Worm (Caenorhabditis elegans) whole organism, L3 larva: ENCODE measurements around the gene hic-1.
A peak's percentile ranks its signal among the peaks of the same experiment; 100 is the strongest.

Experiments
- R02D3.7 ChIP-seq: fragments of 150-350 bp; optimal IDR thresholded peaks from 2 replicates; lab custom pipeline; 2014; ENCODE audit warnings: missing biosample characterization, missing genetic modification characterization
- ZK546.5 ChIP-seq: sonication (generic microtip); optimal IDR thresholded peaks from 2 replicates; lab custom pipeline; 2017; ENCODE audit warnings: missing biosample characterization, missing genetic modification characterization
- aly-2 ChIP-seq: fragments of 150-350 bp; optimal IDR thresholded peaks from 2 replicates; lab custom pipeline; 2014; ENCODE audit warnings: missing biosample characterization, missing genetic modification characterization
- ceh-16 ChIP-seq: sonication (generic microtip); optimal IDR thresholded peaks from 2 replicates; lab custom pipeline; 2017; ENCODE audit warnings: missing biosample characterization, missing genetic modification characterization
- ceh-28 ChIP-seq: fragments of 150-350 bp; optimal IDR thresholded peaks from 2 replicates; lab custom pipeline; 2014; ENCODE audit warnings: missing biosample characterization, missing genetic modification reagents, missing genetic modification characterization
- ceh-82 ChIP-seq: fragments of 150-350 bp; optimal IDR thresholded peaks from 2 replicates; lab custom pipeline; 2014; ENCODE audit warnings: missing biosample characterization, missing genetic modification characterization
- egl-5 ChIP-seq: fragments of 150-350 bp; optimal IDR thresholded peaks from 2 replicates; lab custom pipeline; 2017; ENCODE audit warnings: missing biosample characterization, missing genetic modification reagents, missing genetic modification characterization, inconsistent platforms
- elt-2 ChIP-seq: sonication (generic microtip); optimal IDR thresholded peaks from 2 replicates; lab custom pipeline; 2016; ENCODE audit warnings: missing genetic modification reagents, mild to moderate bottlenecking, missing genetic modification characterization, missing compliant biosample characterization
- elt-3 ChIP-seq, 3 experiments: fragments of 150-350 bp in 1 of 3; sonication (generic microtip) in 2 of 3; optimal IDR thresholded peaks; 2 replicates in 2 of 3; 4 replicates in 1 of 3; lab custom pipeline; 2014 to 2017; ENCODE audit warnings: missing biosample characterization in 3 of 3, missing genetic modification characterization in 3 of 3
- eor-1 ChIP-seq, 2 experiments: fragments of 150-350 bp; optimal IDR thresholded peaks; 2 replicates each; lab custom pipeline; 2014 to 2018; ENCODE audit warnings: missing biosample characterization in 2 of 2, missing genetic modification characterization in 2 of 2
- fkh-10 ChIP-seq: sonication (generic microtip); optimal IDR thresholded peaks from 2 replicates; lab custom pipeline; 2017; ENCODE audit warnings: missing biosample characterization, missing genetic modification reagents, missing genetic modification characterization
- fkh-2 ChIP-seq: fragments of 150-350 bp; optimal IDR thresholded peaks from 2 replicates; lab custom pipeline; 2014; ENCODE audit warnings: missing biosample characterization, missing genetic modification reagents, missing genetic modification characterization
- hmg-11 ChIP-seq: sonication (generic microtip); optimal IDR thresholded peaks from 2 replicates; lab custom pipeline; 2016; ENCODE audit warnings: missing genetic modification characterization, missing compliant biosample characterization
- lin-15B ChIP-seq: fragments of 150-350 bp; optimal IDR thresholded peaks from 2 replicates; lab custom pipeline; 2014; ENCODE audit warnings: missing biosample characterization, missing genetic modification characterization
- lin-39 ChIP-seq: fragments of 150-350 bp; optimal IDR thresholded peaks from 2 replicates; lab custom pipeline; 2018; ENCODE audit warnings: missing biosample characterization, missing genetic modification reagents, missing genetic modification characterization
- lsy-12 ChIP-seq: sonication (generic microtip); optimal IDR thresholded peaks from 2 replicates; lab custom pipeline; 2016; ENCODE audit warnings: mild to moderate bottlenecking, missing genetic modification characterization, missing compliant biosample characterization
- mml-1 ChIP-seq: fragments of 150-350 bp; sonication (generic microtip); optimal IDR thresholded peaks from 3 replicates; lab custom pipeline; 2014; ENCODE audit warnings: missing biosample characterization, missing genetic modification characterization
- nfya-1 ChIP-seq: sonication (generic microtip); optimal IDR thresholded peaks from 2 replicates; lab custom pipeline; 2017; ENCODE audit warnings: missing genetic modification characterization, mild to moderate bottlenecking, missing compliant biosample characterization, antibody characterized with exemption, moderate library complexity; ENCODE audit not compliant: insufficient read depth
- nhr-11 ChIP-seq: fragments of 150-350 bp; optimal IDR thresholded peaks from 2 replicates; lab custom pipeline; 2014; ENCODE audit warnings: missing biosample characterization, missing genetic modification characterization
- nhr-237 ChIP-seq: fragments of 150-350 bp; optimal IDR thresholded peaks from 2 replicates; lab custom pipeline; 2014; ENCODE audit warnings: missing biosample characterization, missing genetic modification characterization
- nhr-28 ChIP-seq: fragments of 150-350 bp; optimal IDR thresholded peaks from 2 replicates; lab custom pipeline; 2014; ENCODE audit warnings: missing biosample characterization, missing genetic modification characterization
- nhr-43 ChIP-seq: sonication (generic microtip); optimal IDR thresholded peaks from 2 replicates; lab custom pipeline; 2016; ENCODE audit warnings: mild to moderate bottlenecking, missing genetic modification characterization, missing compliant biosample characterization; ENCODE audit not compliant: poor library complexity, severe bottlenecking
- nhr-76 ChIP-seq: fragments of 150-350 bp; sonication (generic microtip); optimal IDR thresholded peaks from 5 replicates; lab custom pipeline; 2014; ENCODE audit warnings: missing biosample characterization, missing genetic modification characterization
- pha-4 ChIP-seq: fragments of 150-350 bp; optimal IDR thresholded peaks from 2 replicates; lab custom pipeline; 2014; ENCODE audit warnings: missing biosample characterization, missing genetic modification reagents, missing genetic modification characterization
- pqm-1 ChIP-seq: fragments of 150-350 bp; optimal IDR thresholded peaks from 2 replicates; lab custom pipeline; 2017; ENCODE audit warnings: missing biosample characterization, missing genetic modification characterization, inconsistent platforms
- sea-2 ChIP-seq: fragments of 150-350 bp; sonication (generic microtip); optimal IDR thresholded peaks from 4 replicates; lab custom pipeline; 2014; ENCODE audit warnings: missing biosample characterization, missing genetic modification reagents, missing genetic modification characterization
- tbx-2 ChIP-seq: sonication (generic microtip); optimal IDR thresholded peaks from 2 replicates; lab custom pipeline; 2016; ENCODE audit warnings: mild to moderate bottlenecking, missing genetic modification characterization, missing compliant biosample characterization
- unc-39 ChIP-seq: sonication (generic microtip); optimal IDR thresholded peaks from 4 replicates; lab custom pipeline; 2017; ENCODE audit warnings: missing biosample characterization, missing genetic modification characterization
- unc-62 ChIP-seq: fragments of 150-350 bp; sonication (generic microtip); optimal IDR thresholded peaks from 4 replicates; lab custom pipeline; 2014; ENCODE audit warnings: missing biosample characterization, missing genetic modification reagents, missing genetic modification characterization
- zag-1 ChIP-seq: fragments of 150-350 bp; optimal IDR thresholded peaks from 2 replicates; lab custom pipeline; 2014; ENCODE audit warnings: missing biosample characterization, missing genetic modification characterization
- ztf-11 ChIP-seq: fragments of 150-350 bp; optimal IDR thresholded peaks from 2 replicates; lab custom pipeline; 2014; ENCODE audit warnings: missing biosample characterization, missing genetic modification characterization
- ztf-4 ChIP-seq: fragments of 150-350 bp; optimal IDR thresholded peaks from 2 replicates; lab custom pipeline; 2014; ENCODE audit warnings: missing biosample characterization, missing genetic modification characterization

Gene hic-1

ce11 chrX:6606991-6607390 lies 8.4 kb upstream of the hic-1 start, which contains the start of gene cpr-6:
Gene cpr-6, plus strand, starts transcription at chrX:6607207.
- TF ChIP-seq nhr-28 (tag; lab: Kevin White, UChicago) (no peak), pha-4 (peak; percentile 21), pqm-1 (tag; lab: Kevin White, UChicago) (peak; percentile 88), elt-2 (peak; percentile 93)

- TF ChIP-seq ztf-4 (tag; lab: Kevin White, UChicago): no peak
- no peak for TF ChIP-seq fkh-2 (tag; lab: Kevin White, UChicago)
- no peak for TF ChIP-seq nhr-43 (tag; lab: Kevin White, UChicago)
- no peak for TF ChIP-seq pha-4
Measured at ce11 chrX:6603098-6603497, 4.5 kb upstream of the hic-1 start, which contains the start of gene F23G4.1. Gene F23G4.1, minus strand, starts transcription at chrX:6603198.

DNA sequence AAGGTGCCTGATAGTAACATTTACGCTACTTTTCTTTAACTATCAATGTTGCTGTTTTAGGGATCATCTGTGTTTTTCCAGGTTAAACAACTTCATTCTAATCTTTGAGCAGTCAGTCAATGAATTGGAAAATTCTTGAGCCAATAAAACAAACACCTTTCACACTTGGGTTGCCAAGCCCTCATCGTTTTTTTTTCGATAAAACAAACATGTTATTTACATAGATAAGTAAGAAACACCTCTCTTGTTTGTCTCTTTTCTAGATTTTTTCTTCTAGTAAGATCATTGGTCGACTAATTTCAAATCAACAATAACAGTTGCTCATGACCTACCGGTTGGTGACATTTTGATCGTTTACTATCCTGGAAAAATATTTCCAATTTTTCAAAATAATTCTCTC lies 3.3 kb upstream of the hic-1 start:
- peak; percentile 12 for TF ChIP-seq pha-4
- TF ChIP-seq nhr-237 (tag; lab: Kevin White, UChicago): no peak

- peak; percentile 47 for TF ChIP-seq egl-5 (tag; lab: Kevin White, UChicago)
- TF ChIP-seq ceh-28 (tag; lab: Kevin White, UChicago): no peak
Measured at ce11 chrX:6597089-6597488, 1.5 kb downstream of the hic-1 start, which contains the start of gene ttr-6. Gene ttr-6, minus strand, starts transcription at chrX:6597121.

DNA sequence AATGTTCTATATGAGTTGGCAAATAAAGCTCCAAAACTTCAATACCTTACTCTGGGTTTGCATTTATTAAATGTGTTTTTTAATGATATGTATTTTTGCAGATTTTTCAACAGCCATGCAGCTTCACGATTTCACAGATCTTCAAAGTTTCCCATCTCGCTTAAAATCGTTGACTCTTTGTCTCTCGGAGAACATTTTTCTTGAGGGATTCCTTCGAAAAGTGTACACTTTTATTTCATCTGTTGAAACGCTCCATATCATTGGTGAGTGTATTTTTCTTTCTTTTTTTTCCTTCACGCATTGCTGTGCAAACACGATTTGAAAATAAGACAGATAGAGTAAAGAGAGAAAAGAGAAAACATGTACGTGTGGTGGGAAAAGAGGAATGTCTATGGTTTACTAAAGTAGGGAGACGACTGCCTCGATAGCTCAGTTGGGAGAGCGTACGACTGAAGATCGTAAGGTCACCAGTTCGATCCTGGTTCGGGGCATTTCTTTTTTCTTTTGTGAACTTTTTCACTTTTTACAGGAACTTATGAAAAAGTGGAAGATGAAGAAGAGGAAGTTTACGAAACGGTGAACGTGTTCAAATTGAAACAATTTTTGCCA lies 5.3 kb downstream of the hic-1 start:
- no peak for TF ChIP-seq ZK546.5 (tag; lab: Kevin White, UChicago)
- TF ChIP-seq lin-15B (tag; lab: Kevin White, UChicago): no peak
- TF ChIP-seq elt-3 (tag; optimal IDR thresholded peaks at IDR 0.05; lab: Kevin White, UChicago): no peak
- TF ChIP-seq fkh-10 (GFP tag; lab: Kevin White, UChicago): no peak
- TF ChIP-seq eor-1 (tag; optimal IDR thresholded peaks at IDR 0.05; lab: Kevin White, UChicago): peak in 1 of 2 experiments; percentile 64
- TF ChIP-seq tbx-2: peak; percentile 58
- TF ChIP-seq mml-1: no peak
- TF ChIP-seq hmg-11: peak; percentile 93
- TF ChIP-seq lsy-12: peak; percentile 18
- TF ChIP-seq nhr-76 (tag; lab: Kevin White, UChicago): no peak
- TF ChIP-seq ceh-16: no peak
- peak; percentile 20 for TF ChIP-seq pqm-1 (tag; lab: Kevin White, UChicago)
- peak; percentile 49 for TF ChIP-seq R02D3.7 (tag; lab: Kevin White, UChicago)
- TF ChIP-seq ztf-11 (tag; lab: Kevin White, UChicago): peak; percentile 36
- peak; percentile 29 for TF ChIP-seq nhr-11 (tag; lab: Kevin White, UChicago)
- no peak for TF ChIP-seq sea-2 (GFP tag; lab: Kevin White, UChicago)
- TF ChIP-seq nhr-43 (tag; lab: Kevin White, UChicago): peak; percentile 40
- TF ChIP-seq lin-39 (tag; lab: Kevin White, UChicago): peak; percentile 37
- TF ChIP-seq nfya-1 (tag; lab: Kevin White, UChicago): peak; percentile 50
- TF ChIP-seq egl-5 (tag; lab: Kevin White, UChicago): no peak
- no peak for TF ChIP-seq fkh-2 (tag; lab: Kevin White, UChicago)
- no peak for TF ChIP-seq unc-39 (tag; lab: Kevin White, UChicago)
- no peak for TF ChIP-seq nhr-237 (tag; lab: Kevin White, UChicago)
- TF ChIP-seq unc-62: peak; percentile 16
- peak; percentile 74 for TF ChIP-seq pha-4
- no peak for TF ChIP-seq ceh-82 (tag; lab: Kevin White, UChicago)
- TF ChIP-seq elt-2: peak; percentile 35

- TF ChIP-seq unc-62 (no peak), aly-2 (tag; lab: Kevin White, UChicago) (no peak), lin-39 (tag; lab: Kevin White, UChicago) (peak; percentile 23), nfya-1 (tag; lab: Kevin White, UChicago) (peak; percentile 29), sea-2 (GFP tag; lab: Kevin White, UChicago) (no peak), egl-5 (tag; lab: Kevin White, UChicago) (peak; percentile 24), nhr-237 (tag; lab: Kevin White, UChicago) (no peak), pqm-1 (tag; lab: Kevin White, UChicago) (no peak), zag-1 (tag; lab: Kevin White, UChicago) (no peak)
Measured at ce11 chrX:6591674-6592073, 7.0 kb downstream of the hic-1 start.
